Worm (Caenorhabditis elegans) whole organism, L2 larva: ENCODE results near the gene ocr-1.

ENCODE experiments used
- C34F6.9 ChIP-seq: fragments of 150-350 bp; optimal IDR thresholded peaks from 2 replicates; lab custom pipeline; 2014; ENCODE audit warnings: missing biosample characterization, missing genetic modification characterization
- F13H6.1 ChIP-seq: sonication (generic microtip); optimal IDR thresholded peaks from 2 replicates; lab custom pipeline; 2016; ENCODE audit warnings: missing genetic modification characterization, missing compliant biosample characterization
- Y55F3AM.14 ChIP-seq: fragments of 200-800 bp; sonication (Bioruptor generic); optimal IDR thresholded peaks from 2 replicates; lab custom pipeline; 2018; ENCODE audit warnings: mild to moderate bottlenecking, missing genetic modification characterization, missing compliant biosample characterization
- ZK546.5 ChIP-seq: sonication (generic microtip); optimal IDR thresholded peaks from 2 replicates; lab custom pipeline; 2017; ENCODE audit warnings: missing biosample characterization, missing genetic modification characterization
- alr-1 ChIP-seq: fragments of 150-350 bp; optimal IDR thresholded peaks from 2 replicates; lab custom pipeline; 2014; ENCODE audit warnings: missing biosample characterization, missing genetic modification characterization
- aly-2 ChIP-seq: fragments of 150-350 bp; optimal IDR thresholded peaks from 2 replicates; lab custom pipeline; 2014; ENCODE audit warnings: missing biosample characterization, missing genetic modification characterization
- ama-1 ChIP-seq: fragments of 150-350 bp; optimal IDR thresholded peaks from 2 replicates; lab custom pipeline; 2018; ENCODE audit warnings: inconsistent platforms
- blmp-1 ChIP-seq: sonication (generic microtip); optimal IDR thresholded peaks from 2 replicates; lab custom pipeline; 2017; ENCODE audit warnings: missing genetic modification characterization, mild to moderate bottlenecking, missing compliant biosample characterization, antibody characterized with exemption, moderate library complexity; ENCODE audit not compliant: insufficient read depth
- ceh-16 ChIP-seq: fragments of 150-350 bp; optimal IDR thresholded peaks from 2 replicates; lab custom pipeline; 2014; ENCODE audit warnings: missing biosample characterization, missing genetic modification characterization
- ceh-82 ChIP-seq: fragments of 150-350 bp; optimal IDR thresholded peaks from 2 replicates; lab custom pipeline; 2014; ENCODE audit warnings: missing biosample characterization, missing genetic modification characterization
- crh-2 ChIP-seq: sonication (generic microtip); optimal IDR thresholded peaks from 2 replicates; lab custom pipeline; 2017; ENCODE audit warnings: missing biosample characterization, missing genetic modification characterization
- dmd-4 ChIP-seq: sonication (generic microtip); optimal IDR thresholded peaks from 2 replicates; lab custom pipeline; 2017; ENCODE audit warnings: missing biosample characterization, missing genetic modification characterization
- egl-27 ChIP-seq: sonication (generic microtip); optimal IDR thresholded peaks from 3 replicates; lab custom pipeline; 2017; ENCODE audit warnings: missing biosample characterization, missing genetic modification reagents, missing genetic modification characterization
- elt-1 ChIP-seq: fragments of 150-350 bp; optimal IDR thresholded peaks from 2 replicates; lab custom pipeline; 2014; ENCODE audit warnings: missing biosample characterization, missing genetic modification characterization
- elt-3 ChIP-seq: sonication (generic microtip); optimal IDR thresholded peaks from 2 replicates; lab custom pipeline; 2017; ENCODE audit warnings: missing biosample characterization, missing genetic modification characterization
- fos-1 ChIP-seq: fragments of 150-350 bp; optimal IDR thresholded peaks from 2 replicates; lab custom pipeline; 2014; ENCODE audit warnings: missing biosample characterization, missing genetic modification characterization
- gmeb-1 ChIP-seq: fragments of 150-350 bp; optimal IDR thresholded peaks from 2 replicates; lab custom pipeline; 2014; ENCODE audit warnings: missing biosample characterization, missing genetic modification characterization
- lin-11 ChIP-seq: fragments of 150-350 bp; sonication (generic microtip); optimal IDR thresholded peaks from 2 replicates; lab custom pipeline; 2014; ENCODE audit warnings: missing biosample characterization, missing genetic modification characterization, inconsistent platforms, mixed read lengths
- lin-13 ChIP-seq: fragments of 150-350 bp; optimal IDR thresholded peaks from 2 replicates; lab custom pipeline; 2014; ENCODE audit warnings: missing biosample characterization, missing genetic modification reagents, missing genetic modification characterization
- lin-39 ChIP-seq: fragments of 150-350 bp; optimal IDR thresholded peaks from 2 replicates; lab custom pipeline; 2014; ENCODE audit warnings: missing biosample characterization, missing genetic modification reagents, missing genetic modification characterization
- lsy-2 ChIP-seq, 2 experiments: fragments of 150-350 bp in 1 of 2; sonication (generic microtip) in 1 of 2; optimal IDR thresholded peaks; 2 replicates each; lab custom pipeline; 2014 to 2017; ENCODE audit warnings: missing biosample characterization in 2 of 2, missing genetic modification characterization in 2 of 2
- mbf-1 ChIP-seq: sonication (generic microtip); optimal IDR thresholded peaks from 2 replicates; lab custom pipeline; 2017; ENCODE audit warnings: missing biosample characterization, missing genetic modification characterization
- mdl-1 ChIP-seq, 2 experiments: fragments of 150-350 bp in 1 of 2; sonication (generic microtip) in 1 of 2; optimal IDR thresholded peaks; 2 replicates each; lab custom pipeline; 2017; ENCODE audit warnings: missing biosample characterization in 2 of 2, missing genetic modification characterization in 2 of 2
- nhr-10 ChIP-seq: sonication (generic microtip); optimal IDR thresholded peaks from 2 replicates; lab custom pipeline; 2017; ENCODE audit warnings: missing biosample characterization, missing genetic modification characterization
- nhr-11 ChIP-seq: fragments of 150-350 bp; optimal IDR thresholded peaks from 2 replicates; lab custom pipeline; 2014; ENCODE audit warnings: missing biosample characterization, missing genetic modification characterization
- nhr-12 ChIP-seq: fragments of 150-350 bp; optimal IDR thresholded peaks from 2 replicates; lab custom pipeline; 2014; ENCODE audit warnings: missing biosample characterization, missing genetic modification characterization
- nhr-129 ChIP-seq: fragments of 150-350 bp; optimal IDR thresholded peaks from 2 replicates; lab custom pipeline; 2014; ENCODE audit warnings: missing biosample characterization, missing genetic modification characterization
- nhr-21 ChIP-seq: fragments of 150-350 bp; optimal IDR thresholded peaks from 2 replicates; lab custom pipeline; 2014; ENCODE audit warnings: missing biosample characterization, missing genetic modification characterization
- nhr-23 ChIP-seq: fragments of 150-350 bp; optimal IDR thresholded peaks from 2 replicates; lab custom pipeline; 2014; ENCODE audit warnings: missing biosample characterization, missing genetic modification reagents, missing genetic modification characterization
- nhr-237 ChIP-seq: fragments of 150-350 bp; optimal IDR thresholded peaks from 2 replicates; lab custom pipeline; 2014; ENCODE audit warnings: missing biosample characterization, missing genetic modification characterization
- nhr-77 ChIP-seq: fragments of 150-350 bp; optimal IDR thresholded peaks from 2 replicates; lab custom pipeline; 2014; ENCODE audit warnings: missing biosample characterization, missing genetic modification characterization
- peb-1 ChIP-seq: fragments of 150-350 bp; optimal IDR thresholded peaks from 2 replicates; lab custom pipeline; 2014; ENCODE audit warnings: missing biosample characterization, missing genetic modification characterization
- sem-4 ChIP-seq: fragments of 150-350 bp; optimal IDR thresholded peaks from 2 replicates; lab custom pipeline; 2014; ENCODE audit warnings: missing biosample characterization, missing genetic modification reagents, missing genetic modification characterization
- skn-1 ChIP-seq: sonication (generic microtip); optimal IDR thresholded peaks from 2 replicates; lab custom pipeline; 2017; ENCODE audit warnings: missing biosample characterization, missing genetic modification characterization
- sma-3 ChIP-seq: sonication (generic microtip); optimal IDR thresholded peaks from 2 replicates; lab custom pipeline; 2016; ENCODE audit warnings: missing genetic modification reagents, missing genetic modification characterization, missing compliant biosample characterization
- sma-9 ChIP-seq, 2 experiments: fragments of 150-350 bp in 1 of 2; sonication (generic microtip) in 1 of 2; optimal IDR thresholded peaks; 2 replicates each; lab custom pipeline; 2014 to 2016; ENCODE audit warnings: missing genetic modification characterization in 2 of 2, mild to moderate bottlenecking in 1 of 2, missing biosample characterization in 1 of 2, missing compliant biosample characterization in 1 of 2, missing genetic modification reagents in 1 of 2, moderate library complexity in 1 of 2
- snpc-4 ChIP-seq: fragments of 150-350 bp; optimal IDR thresholded peaks from 2 replicates; lab custom pipeline; 2014; ENCODE audit warnings: missing biosample characterization, missing genetic modification characterization
- unc-39 ChIP-seq: fragments of 150-350 bp; optimal IDR thresholded peaks from 2 replicates; lab custom pipeline; 2014; ENCODE audit warnings: missing biosample characterization, missing genetic modification characterization
- unc-55 ChIP-seq: fragments of 150-350 bp; sonication (generic microtip); optimal IDR thresholded peaks from 3 replicates; lab custom pipeline; 2014; ENCODE audit warnings: missing biosample characterization, missing genetic modification reagents, missing genetic modification characterization
- unc-62 ChIP-seq: fragments of 150-350 bp; optimal IDR thresholded peaks from 2 replicates; lab custom pipeline; 2014; ENCODE audit warnings: missing biosample characterization, missing genetic modification reagents, missing genetic modification characterization
- zag-1 ChIP-seq: fragments of 150-350 bp; optimal IDR thresholded peaks from 2 replicates; lab custom pipeline; 2014; ENCODE audit warnings: missing biosample characterization, missing genetic modification characterization
- ztf-1 ChIP-seq: fragments of 200-800 bp; sonication (Bioruptor generic); conservative IDR thresholded peaks from 2 replicates; pipeline ENCODE4 v1.3.6; 2022; ENCODE audit warnings: missing genetic modification characterization, missing compliant biosample characterization
- ztf-11 ChIP-seq: sonication (generic microtip); optimal IDR thresholded peaks from 2 replicates; lab custom pipeline; 2017; ENCODE audit warnings: missing biosample characterization, missing genetic modification characterization
- ztf-4 ChIP-seq: fragments of 150-350 bp; optimal IDR thresholded peaks from 2 replicates; lab custom pipeline; 2014; ENCODE audit warnings: missing biosample characterization, missing genetic modification characterization

The ocr-1 gene

DNA sequence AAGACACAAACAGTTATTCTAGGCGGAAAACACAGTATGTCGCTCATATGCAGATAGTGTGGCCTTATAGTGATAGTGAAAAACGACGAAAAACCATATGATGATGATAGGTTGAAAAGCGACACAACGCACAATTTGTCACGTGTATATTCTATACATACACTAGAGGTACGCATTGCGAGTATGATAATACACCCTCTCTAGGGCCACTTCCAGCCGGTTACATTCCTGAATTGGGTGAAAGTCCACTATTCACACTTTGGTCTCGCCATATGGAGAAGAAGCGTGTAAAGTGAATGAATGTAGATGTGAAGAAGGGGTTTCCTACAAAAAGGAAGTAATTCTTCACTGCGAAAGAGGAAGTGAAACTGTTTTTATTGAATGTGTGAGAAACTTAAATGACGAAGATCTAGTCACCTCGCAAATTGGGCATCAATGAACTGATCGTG lies 34.7 kb upstream of the ocr-1 start (continued):
- TF ChIP-seq sem-4, result no peak
- TF ChIP-seq fos-1 (tag; lab: Kevin White, UChicago), result peak; percentile 23
- TF ChIP-seq lin-11 (tag; lab: Kevin White, UChicago), result no peak
- TF ChIP-seq nhr-12 (tag; lab: Kevin White, UChicago), result no peak
- no peak for TF ChIP-seq ztf-4
- no peak for TF ChIP-seq ztf-1 (GFP tag; lab: Robert Waterston, UW)
- TF ChIP-seq nhr-11 (tag; lab: Kevin White, UChicago), result no peak
- TF ChIP-seq nhr-23 (tag; lab: Kevin White, UChicago), result no peak
- peak; percentile 71 for TF ChIP-seq nhr-129 (tag; lab: Kevin White, UChicago)
- no peak for TF ChIP-seq ceh-82 (tag; lab: Kevin White, UChicago)
- no peak for TF ChIP-seq elt-3 (tag; lab: Kevin White, UChicago)
- no peak for TF ChIP-seq zag-1 (tag; lab: Kevin White, UChicago)
- no peak for TF ChIP-seq lin-13 (GFP tag; lab: Kevin White, UChicago)
- peak; percentile 78 for TF ChIP-seq Y55F3AM.14
- no peak for TF ChIP-seq snpc-4 (tag; lab: Kevin White, UChicago)
- TF ChIP-seq elt-1 (tag; lab: Kevin White, UChicago), result no peak
- no peak for TF ChIP-seq nhr-237 (tag; lab: Kevin White, UChicago)
- TF ChIP-seq ZK546.5 (tag; lab: Kevin White, UChicago), result no peak
- no peak for TF ChIP-seq mbf-1 (tag; lab: Kevin White, UChicago)

DNA sequence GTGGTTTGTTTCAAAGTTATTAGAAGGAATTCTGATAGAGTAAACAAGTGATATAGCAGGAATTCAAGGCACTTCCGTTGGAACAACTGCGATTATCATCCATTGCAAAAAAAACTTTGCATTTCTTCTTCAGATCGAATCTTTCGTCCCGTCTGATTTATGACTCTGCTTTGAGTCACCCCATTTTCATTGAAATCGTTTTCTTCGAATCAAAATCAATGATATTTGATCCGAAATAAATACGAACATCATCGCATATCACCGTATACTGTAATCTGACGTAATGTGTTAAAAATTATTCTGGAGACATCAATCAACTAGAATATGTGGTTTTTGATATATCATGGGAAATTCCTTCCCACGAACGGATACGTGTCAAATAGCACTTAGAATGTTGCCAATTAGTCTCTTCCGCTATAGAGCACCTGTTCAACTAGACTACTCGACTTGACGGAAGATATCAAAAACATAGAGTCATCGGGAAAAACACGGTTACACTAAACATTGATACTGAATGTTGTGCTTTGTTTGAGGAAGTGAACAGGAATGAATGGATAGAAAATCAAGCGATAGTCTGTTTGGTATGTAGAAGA lies 33.2 kb upstream of the ocr-1 start:
- TF ChIP-seq gmeb-1 (tag; lab: Kevin White, UChicago) (no peak), lsy-2 (tag; optimal IDR thresholded peaks at IDR 0.05; lab: Kevin White, UChicago) (peak in 1 of 2 experiments; percentile 5), sma-3 (GFP tag; lab: Kevin White, UChicago) (no peak), zag-1 (tag; lab: Kevin White, UChicago) (no peak), unc-62 (no peak), alr-1 (tag; lab: Kevin White, UChicago) (no peak), ztf-4 (no peak), nhr-11 (tag; lab: Kevin White, UChicago) (peak; percentile 28), nhr-77 (tag; lab: Kevin White, UChicago) (no peak), ama-1 (lab: Kevin White, UChicago) (no peak), F13H6.1 (tag; lab: Kevin White, UChicago) (peak; percentile 14), nhr-21 (tag; lab: Kevin White, UChicago) (peak; percentile 5)

DNA sequence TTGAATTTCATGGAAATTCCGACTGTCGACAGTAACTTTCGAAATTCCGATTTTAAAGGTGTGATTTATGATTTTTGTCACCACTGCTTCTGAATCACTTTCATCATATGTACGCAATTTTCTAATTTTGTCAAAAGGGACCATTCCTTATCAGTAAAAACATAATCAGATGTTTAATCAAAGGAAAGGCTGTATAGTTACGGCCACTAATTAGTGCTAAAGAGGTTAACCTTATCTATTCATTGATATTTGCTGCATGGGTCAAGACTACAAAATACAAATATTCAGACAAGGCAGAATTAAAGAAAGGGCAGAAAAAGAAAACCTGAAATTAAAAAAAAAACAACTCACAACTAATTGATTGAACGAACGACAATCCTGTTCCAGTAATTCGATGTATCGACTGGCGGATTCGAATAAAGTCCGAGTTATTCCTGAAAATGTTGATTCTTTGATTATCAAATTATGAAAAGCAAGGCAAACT lies 32.1 kb upstream of the ocr-1 start, which contains the start of gene T28B11.1:
Gene T28B11.1 (minus strand): TSS at position 434 of the 484 bp plus-strand sequence.
- TF ChIP-seq dmd-4 (no peak), crh-2 (tag; lab: Kevin White, UChicago) (peak; percentile 14), Y55F3AM.14 (no peak), nhr-23 (tag; lab: Kevin White, UChicago) (no peak), peb-1 (tag; lab: Kevin White, UChicago) (no peak), C34F6.9 (tag; lab: Kevin White, UChicago) (no peak), skn-1 (no peak), mbf-1 (tag; lab: Kevin White, UChicago) (no peak), unc-62 (no peak), unc-39 (tag; lab: Kevin White, UChicago) (no peak), aly-2 (tag; lab: Kevin White, UChicago) (no peak), nhr-10 (no peak), nhr-77 (tag; lab: Kevin White, UChicago) (no peak), lin-13 (GFP tag; lab: Kevin White, UChicago) (no peak), sma-9 (GFP tag; optimal IDR thresholded peaks at IDR 0.05; lab: Kevin White, UChicago) (peak; percentile 64), sma-9 (tag; optimal IDR thresholded peaks at IDR 0.05; lab: Kevin White, UChicago) (no peak), ceh-82 (tag; lab: Kevin White, UChicago) (no peak), blmp-1 (no peak), fos-1 (tag; lab: Kevin White, UChicago) (peak; percentile 13), egl-27 (tag; lab: Kevin White, UChicago) (no peak), alr-1 (tag; lab: Kevin White, UChicago) (no peak), elt-1 (tag; lab: Kevin White, UChicago) (no peak), unc-55 (no peak), nhr-12 (tag; lab: Kevin White, UChicago) (no peak), nhr-237 (tag; lab: Kevin White, UChicago) (no peak), ceh-16 (no peak), sma-3 (GFP tag; lab: Kevin White, UChicago) (no peak), elt-3 (tag; lab: Kevin White, UChicago) (no peak), F13H6.1 (tag; lab: Kevin White, UChicago) (peak; percentile 3), snpc-4 (tag; lab: Kevin White, UChicago) (no peak), nhr-21 (tag; lab: Kevin White, UChicago) (no peak), lin-11 (tag; lab: Kevin White, UChicago) (no peak), zag-1 (tag; lab: Kevin White, UChicago) (no peak), ama-1 (lab: Kevin White, UChicago) (no peak), sem-4 (no peak), gmeb-1 (tag; lab: Kevin White, UChicago) (no peak), mdl-1 (tag; optimal IDR thresholded peaks at IDR 0.05; lab: Kevin White, UChicago) (no peak), nhr-129 (tag; lab: Kevin White, UChicago) (peak; percentile 38), ztf-1 (GFP tag; lab: Robert Waterston, UW) (no peak), ztf-11 (no peak), lin-39 (no peak)
